Worm (Caenorhabditis elegans): ENCODE results near the gene Y67D8B.3.

The Y67D8B.3 gene

ce11 chrIV:3233429-3233885 lies 31.4 kb upstream of the Y67D8B.3 start (continued):
- no peak for TF ChIP-seq lin-29 (GFP tag; IDR thresholded peaks at IDR 0.05)

- TF ChIP-seq unc-39 (tag; optimal IDR thresholded peaks at IDR 0.05) (no peak), ama-1 (optimal IDR thresholded peaks at IDR 0.05) (peak; percentile 37), lin-38 (GFP tag; IDR thresholded peaks at IDR 0.05) (peak; percentile 35; the same call in 1 of the 2 replicates), daf-19 (GFP tag; conservative IDR thresholded peaks at IDR 0.05) (no peak), nhr-10 (tag; optimal IDR thresholded peaks at IDR 0.05) (peak; percentile 39), daf-8 (GFP tag; IDR thresholded peaks at IDR 0.05) (no peak), ztf-7 (tag; optimal IDR thresholded peaks at IDR 0.05) (no peak), nhr-111 (GFP tag; optimal IDR thresholded peaks at IDR 0.05) (no peak), sdz-12 (GFP tag; optimal IDR thresholded peaks at IDR 0.05) (no peak), zfp-2 (tag; optimal IDR thresholded peaks at IDR 0.05) (no peak), zag-1 (tag; optimal IDR thresholded peaks at IDR 0.05) (no peak), F37D6.2 (tag; optimal IDR thresholded peaks at IDR 0.05) (no peak), nhr-48 (tag; optimal IDR thresholded peaks at IDR 0.05) (peak; percentile 49), ZK546.5 (tag; optimal IDR thresholded peaks at IDR 0.05) (no peak), daf-16 (GFP tag; optimal IDR thresholded peaks at IDR 0.05) (no peak), daf-16 (tag; optimal IDR thresholded peaks at IDR 0.05) (peak; percentile 52), set-16 (GFP tag; IDR thresholded peaks at IDR 0.05) (peak; percentile 98), dmd-8 (GFP tag; IDR thresholded peaks at IDR 0.05) (no peak), lin-1 (GFP tag; IDR thresholded peaks at IDR 0.05) (no peak), T26A8.4 (GFP tag; IDR thresholded peaks at IDR 0.05) (peak; percentile 65; the same call in 1 of the 2 replicates), mdt-29 (GFP tag; IDR thresholded peaks at IDR 0.05) (no peak), lin-29 (GFP tag; IDR thresholded peaks at IDR 0.05) (0 out of 2 replicates have a peak, but pooled peaks have one; percentile 13), ceh-44 (GFP tag; IDR thresholded peaks at IDR 0.05) (no peak), aha-1 (tag) (peak; percentile 93), zfp-3 (GFP tag; conservative IDR thresholded peaks at IDR 0.05) (no peak), hmg-1.1 (GFP tag; IDR thresholded peaks at IDR 0.05) (peak; percentile 58), madf-5 (GFP tag; IDR thresholded peaks at IDR 0.05) (no peak), F26F4.8 (GFP tag; conservative IDR thresholded peaks at IDR 0.05) (no peak), nhr-28 (tag; optimal IDR thresholded peaks at IDR 0.05) (peak; percentile 96), D1046.2 (GFP tag; IDR thresholded peaks at IDR 0.05) (no peak), nhr-77 (tag; optimal IDR thresholded peaks at IDR 0.05) (peak; percentile 29), spr-3 (GFP tag; optimal IDR thresholded peaks at IDR 0.05) (no peak), cey-2 (tag; optimal IDR thresholded peaks at IDR 0.05; ENCODE audit: borderline replicate concordance, insufficient read depth) (no peak), snpc-4 (tag; optimal IDR thresholded peaks at IDR 0.05) (no peak), mxl-2 (GFP tag; conservative IDR thresholded peaks at IDR 0.05) (no peak), lin-13 (GFP tag; optimal IDR thresholded peaks at IDR 0.05) (peak; percentile 52), aly-2 (tag; optimal IDR thresholded peaks at IDR 0.05) (no peak), ces-1 (GFP tag; optimal IDR thresholded peaks at IDR 0.05) (no peak), snpc-1.2 (GFP tag; IDR thresholded peaks at IDR 0.05) (no peak), R02D3.7 (tag; optimal IDR thresholded peaks at IDR 0.05) (no peak), T20F7.1 (GFP tag; optimal IDR thresholded peaks at IDR 0.05) (no peak), ceh-62 (tag; optimal IDR thresholded peaks at IDR 0.05) (no peak), dve-1 (tag; optimal IDR thresholded peaks at IDR 0.05; ENCODE audit: insufficient read depth) (peak; percentile 54), gei-8 (GFP tag; optimal IDR thresholded peaks at IDR 0.05) (no peak), zip-11 (GFP tag; IDR thresholded peaks at IDR 0.05) (no peak), lim-7 (GFP tag; IDR thresholded peaks at IDR 0.05) (no peak), daf-12 (tag; optimal IDR thresholded peaks at IDR 0.05) (no peak), fkh-10 (GFP tag; optimal IDR thresholded peaks at IDR 0.05) (no peak), saeg-2 (GFP tag; IDR thresholded peaks at IDR 0.05) (no peak), mep-1 (tag; optimal IDR thresholded peaks at IDR 0.05) (peak; percentile 72)
Observed at ce11 chrIV:3232694-3233372, 30.8 kb upstream of the Y67D8B.3 start.
